Fruit fly (Drosophila melanogaster) whole organism, embryonic: ENCODE results near the gene CG11839.

Experiments used
- BEAF-32 ChIP-seq: fragments of 200-800 bp; sonication (Bioruptor generic); optimal IDR thresholded peaks from 3 replicates; lab custom pipeline; 2017; ENCODE audit warnings: missing biosample characterization, missing genetic modification characterization, mild to moderate bottlenecking, moderate library complexity, missing genetic modification reagents
- CG10267 ChIP-seq: fragments of 200-800 bp; sonication (Bioruptor generic); optimal IDR thresholded peaks from 2 replicates; lab custom pipeline; 2018; ENCODE audit warnings: missing biosample characterization, mild to moderate bottlenecking, missing genetic modification characterization, moderate library complexity
- CG11093 ChIP-seq: fragments of 200-800 bp; sonication (Bioruptor generic); IDR thresholded peaks from 3 replicates; pipeline ENCODE4 v1.3.6; 2022; ENCODE audit warnings: missing biosample characterization, missing genetic modification characterization
- CG13287 ChIP-seq: fragments of 200-800 bp; sonication (Bioruptor generic); IDR thresholded peaks from 2 replicates; pipeline ENCODE4 v1.3.6; 2022; ENCODE audit warnings: missing biosample characterization, missing genetic modification characterization; ENCODE audit not compliant: partially characterized antibody
- CG14710 ChIP-seq: fragments of 200-800 bp; sonication (Bioruptor generic); optimal IDR thresholded peaks from 3 replicates; lab custom pipeline; 2019; ENCODE audit warnings: missing biosample characterization, mild to moderate bottlenecking, missing genetic modification characterization, moderate library complexity
- CG1603 ChIP-seq: fragments of 200-800 bp; sonication (Bioruptor generic); optimal IDR thresholded peaks from 2 replicates; lab custom pipeline; 2019; ENCODE audit warnings: missing biosample characterization, mild to moderate bottlenecking, missing genetic modification characterization, moderate library complexity
- CG2120 ChIP-seq: fragments of 200-800 bp; sonication (Bioruptor generic); optimal IDR thresholded peaks from 3 replicates; lab custom pipeline; 2016; ENCODE audit warnings: missing biosample characterization, missing genetic modification characterization
- CG30020 ChIP-seq: fragments of 200-800 bp; optimal IDR thresholded peaks from 2 replicates; lab custom pipeline; 2019; ENCODE audit warnings: missing biosample characterization, mild to moderate bottlenecking, missing genetic modification characterization, moderate library complexity
- CG32772 ChIP-seq: fragments of 200-800 bp; sonication (Bioruptor generic); IDR thresholded peaks from 2 replicates; pipeline ENCODE4 v1.3.6; 2022; ENCODE audit warnings: missing biosample characterization, missing genetic modification characterization
- CG3281 ChIP-seq: fragments of 200-800 bp; sonication (Bioruptor generic); optimal IDR thresholded peaks from 3 replicates; lab custom pipeline; 2017; ENCODE audit warnings: missing biosample characterization, mild to moderate bottlenecking, missing genetic modification characterization
- CG33213 ChIP-seq: fragments of 200-800 bp; sonication (Bioruptor generic); optimal IDR thresholded peaks from 3 replicates; lab custom pipeline; 2016; ENCODE audit warnings: missing biosample characterization, missing genetic modification characterization
- CG3847 ChIP-seq: fragments of 200-800 bp; sonication (Bioruptor generic); IDR thresholded peaks from 2 replicates; pipeline ENCODE4 v1.3.6; 2022; ENCODE audit warnings: missing biosample characterization, missing genetic modification characterization
- CG3995 ChIP-seq: fragments of 200-800 bp; sonication (Bioruptor generic); optimal IDR thresholded peaks from 3 replicates; lab custom pipeline; 2016; ENCODE audit warnings: missing biosample characterization, missing genetic modification characterization
- CG9797 ChIP-seq: fragments of 200-800 bp; sonication (Bioruptor generic); optimal IDR thresholded peaks from 3 replicates; lab custom pipeline; 2018; ENCODE audit warnings: missing biosample characterization, mild to moderate bottlenecking, missing genetic modification characterization
- Dp ChIP-seq: fragments of 200-800 bp; sonication (Bioruptor generic); optimal IDR thresholded peaks from 2 replicates; lab custom pipeline; 2018; ENCODE audit warnings: missing biosample characterization, mild to moderate bottlenecking, missing genetic modification characterization, moderate library complexity
- Dref ChIP-seq: fragments of 200-800 bp; sonication (Bioruptor generic); IDR thresholded peaks from 2 replicates; pipeline ENCODE4 v1.3.6; 2022; ENCODE audit warnings: missing biosample characterization, missing genetic modification characterization
- Eip74EF ChIP-seq, 2 experiments: fragments of 200-800 bp in 1 of 2; fragments of >200 bp in 1 of 2; sonication (Bioruptor generic) in 1 of 2; optimal IDR thresholded peaks; 2 replicates each; lab custom pipeline; 2017 to 2019; ENCODE audit warnings: missing biosample characterization in 2 of 2, missing genetic modification characterization in 2 of 2, mild to moderate bottlenecking in 1 of 2, moderate library complexity in 1 of 2
- Ets97D ChIP-seq: fragments of 200-800 bp; sonication (Bioruptor generic); optimal IDR thresholded peaks from 3 replicates; lab custom pipeline; 2016; ENCODE audit warnings: missing biosample characterization, missing genetic modification characterization
- Gsc ChIP-seq: fragments of 200-800 bp; sonication (Bioruptor generic); IDR thresholded peaks from 2 replicates; pipeline ENCODE4 v1.3.6; 2022; ENCODE audit warnings: missing biosample characterization, missing genetic modification characterization
- HmgZ ChIP-seq: fragments of 200-800 bp; sonication (Bioruptor generic); optimal IDR thresholded peaks from 2 replicates; lab custom pipeline; 2018; ENCODE audit warnings: missing biosample characterization, mild to moderate bottlenecking, missing genetic modification characterization
- Hr3 ChIP-seq: fragments of 200-800 bp; sonication (Bioruptor generic); optimal IDR thresholded peaks from 3 replicates; lab custom pipeline; 2016; ENCODE audit warnings: missing biosample characterization, missing genetic modification characterization
- MBD-R2 ChIP-seq: fragments of 200-800 bp; sonication (Bioruptor generic); IDR thresholded peaks from 2 replicates; pipeline ENCODE4 v1.3.6; 2022; ENCODE audit warnings: missing biosample characterization, missing genetic modification characterization
- MESR4 ChIP-seq: fragments of 200-800 bp; sonication (Bioruptor generic); optimal IDR thresholded peaks from 2 replicates; lab custom pipeline; 2018; ENCODE audit warnings: missing biosample characterization, mild to moderate bottlenecking, missing genetic modification characterization, moderate library complexity
- Meics ChIP-seq: fragments of 200-800 bp; sonication (Bioruptor generic); optimal IDR thresholded peaks from 2 replicates; lab custom pipeline; 2017; ENCODE audit warnings: missing biosample characterization, mild to moderate bottlenecking, missing genetic modification characterization
- Myb ChIP-seq: fragments of 200-800 bp; sonication (Bioruptor generic); optimal IDR thresholded peaks from 2 replicates; lab custom pipeline; 2016; ENCODE audit warnings: missing biosample characterization, missing genetic modification characterization
- NC2α ChIP-seq: fragments of 200-800 bp; sonication (Bioruptor generic); optimal IDR thresholded peaks from 2 replicates; lab custom pipeline; 2016; ENCODE audit warnings: missing biosample characterization, missing genetic modification characterization
- Pdp1 ChIP-seq, 2 experiments: fragments of 200-800 bp; sonication (Bioruptor generic); optimal IDR thresholded peaks; 3 replicates each; lab custom pipeline; 2016; ENCODE audit warnings: missing biosample characterization in 2 of 2, missing genetic modification characterization in 2 of 2, mild to moderate bottlenecking in 1 of 2, moderate library complexity in 1 of 2
- Ptx1 ChIP-seq: fragments of 200-800 bp; sonication (Bioruptor generic); IDR thresholded peaks from 2 replicates; pipeline ENCODE4 v1.3.6; 2022; ENCODE audit warnings: missing biosample characterization, missing genetic modification characterization
- Scr ChIP-seq: fragments of 200-800 bp; sonication (Bioruptor generic); IDR thresholded peaks from 2 replicates; pipeline ENCODE4 v1.3.6; 2022; ENCODE audit warnings: missing biosample characterization, missing genetic modification characterization; ENCODE audit not compliant: partially characterized antibody
- Usf ChIP-seq: fragments of 200-800 bp; sonication (Bioruptor generic); optimal IDR thresholded peaks from 2 replicates; lab custom pipeline; 2017; ENCODE audit warnings: missing genotype, missing biosample characterization, missing genetic modification characterization
- Vsx1 ChIP-seq: fragments of 200-800 bp; sonication (Bioruptor generic); optimal IDR thresholded peaks from 2 replicates; lab custom pipeline; 2017; ENCODE audit warnings: missing biosample characterization, mild to moderate bottlenecking, missing genetic modification characterization, missing genetic modification reagents
- ac ChIP-seq: fragments of 200-800 bp; sonication (Bioruptor generic); optimal IDR thresholded peaks from 3 replicates; lab custom pipeline; 2017; ENCODE audit warnings: missing biosample characterization, mild to moderate bottlenecking, missing genetic modification characterization
- amos ChIP-seq: fragments of 200-800 bp; sonication (Bioruptor generic); IDR thresholded peaks from 2 replicates; pipeline ENCODE4 v1.3.6; 2022; ENCODE audit warnings: missing biosample characterization, missing genetic modification characterization; ENCODE audit not compliant: partially characterized antibody
- bigmax ChIP-seq: fragments of 200-800 bp; sonication (Bioruptor generic); optimal IDR thresholded peaks from 2 replicates; lab custom pipeline; 2018; ENCODE audit warnings: missing biosample characterization, mild to moderate bottlenecking, missing genetic modification characterization
- cg ChIP-seq: fragments of 200-800 bp; sonication (Bioruptor generic); optimal IDR thresholded peaks from 3 replicates; lab custom pipeline; 2019; ENCODE audit warnings: missing biosample characterization, mild to moderate bottlenecking, missing genetic modification characterization, moderate library complexity
- da ChIP-seq: fragments of 200-800 bp; sonication (Bioruptor generic); optimal IDR thresholded peaks from 2 replicates; lab custom pipeline; 2016; ENCODE audit warnings: missing biosample characterization, missing genetic modification characterization
- exex ChIP-seq: fragments of 200-800 bp; sonication (Bioruptor generic); optimal IDR thresholded peaks from 4 replicates; lab custom pipeline; 2018; ENCODE audit warnings: missing biosample characterization, mild to moderate bottlenecking, missing genetic modification characterization, moderate library complexity
- gfzf ChIP-seq: fragments of 200-800 bp; sonication (Bioruptor generic); optimal IDR thresholded peaks from 2 replicates; lab custom pipeline; 2016; ENCODE audit warnings: missing biosample characterization, mild to moderate bottlenecking, missing genetic modification characterization, moderate library complexity
- grau ChIP-seq: fragments of 200-800 bp; optimal IDR thresholded peaks from 3 replicates; lab custom pipeline; 2019; ENCODE audit warnings: missing biosample characterization, mild to moderate bottlenecking, missing genetic modification characterization, moderate library complexity
- nau ChIP-seq: fragments of 200-800 bp; sonication (Bioruptor generic); optimal IDR thresholded peaks from 3 replicates; lab custom pipeline; 2017; ENCODE audit warnings: missing biosample characterization, mild to moderate bottlenecking, missing genetic modification characterization, missing genetic modification reagents
- nerfin-1 ChIP-seq: fragments of 200-800 bp; sonication (Bioruptor generic); optimal IDR thresholded peaks from 3 replicates; lab custom pipeline; 2019; ENCODE audit warnings: missing biosample characterization, mild to moderate bottlenecking, missing genetic modification characterization, moderate library complexity
- oc ChIP-seq: fragments of 200-800 bp; sonication (Bioruptor generic); optimal IDR thresholded peaks from 2 replicates; lab custom pipeline; 2018; ENCODE audit warnings: missing biosample characterization, mild to moderate bottlenecking, missing genetic modification characterization, moderate library complexity
- pho ChIP-seq: fragments of 200-800 bp; sonication (Bioruptor generic); optimal IDR thresholded peaks from 2 replicates; lab custom pipeline; 2016; ENCODE audit warnings: missing biosample characterization, missing genetic modification characterization
- phol ChIP-seq: fragments of 200-800 bp; sonication (Bioruptor generic); optimal IDR thresholded peaks from 3 replicates; lab custom pipeline; 2018; ENCODE audit warnings: missing biosample characterization, mild to moderate bottlenecking, missing genetic modification characterization, moderate library complexity
- pzg ChIP-seq: fragments of 200-800 bp; sonication (Bioruptor generic); optimal IDR thresholded peaks from 3 replicates; lab custom pipeline; 2018; ENCODE audit warnings: missing biosample characterization, mild to moderate bottlenecking, missing genetic modification characterization, moderate library complexity
- sna ChIP-seq: fragments of 200-800 bp; sonication (Bioruptor generic); IDR thresholded peaks from 2 replicates; pipeline ENCODE4 v1.3.6; 2022; ENCODE audit warnings: missing biosample characterization, missing genetic modification characterization; ENCODE audit not compliant: partially characterized antibody
- sug ChIP-seq: fragments of 200-800 bp; optimal IDR thresholded peaks from 2 replicates; lab custom pipeline; 2019; ENCODE audit warnings: missing biosample characterization, mild to moderate bottlenecking, missing genetic modification characterization, moderate library complexity
- trem ChIP-seq: fragments of 200-800 bp; optimal IDR thresholded peaks from 3 replicates; lab custom pipeline; 2019; ENCODE audit warnings: missing biosample characterization, mild to moderate bottlenecking, missing genetic modification characterization, moderate library complexity

Gene CG11839

dm6 chr3R:25044816-25045551 is 24.7 kb upstream of the CG11839 start, which contains the start of gene 5PtaseI (continued):
- TF ChIP-seq CG14710 (tag; lab: Kevin White, UChicago) = peak; percentile 19
- TF ChIP-seq sug = peak; percentile 50
- TF ChIP-seq trem (tag; lab: Kevin White, UChicago) = peak; percentile 3
- peak; percentile 33 for TF ChIP-seq CG1603 (tag; lab: Kevin White, UChicago)
- no peak for TF ChIP-seq pho
- TF ChIP-seq exex (tag; lab: Kevin White, UChicago) = peak; percentile 50
- peak; percentile 86 for TF ChIP-seq CG3995 (GFP tag; lab: Kevin White, UChicago)
- no peak for TF ChIP-seq Gsc (GFP tag; lab: Robert Waterston, UW)
- TF ChIP-seq phol (tag; lab: Kevin White, UChicago) = peak; percentile 30
- TF ChIP-seq Pdp1 (GFP tag; optimal IDR thresholded peaks at IDR 0.05; lab: Kevin White, UChicago) = no peak
- no peak for TF ChIP-seq bigmax
- TF ChIP-seq Vsx1 = peak; percentile 70
- TF ChIP-seq CG11093 (GFP tag; lab: Robert Waterston, UW) = no peak
- TF ChIP-seq Dref (GFP tag; lab: Robert Waterston, UW) = peak; percentile 32; the same call in 1 of the 2 replicates
- no peak for TF ChIP-seq CG2120 (GFP tag; lab: Kevin White, UChicago)
- peak; percentile 63 for TF ChIP-seq MBD-R2
- peak; percentile 45 for TF ChIP-seq pzg (GFP tag; lab: Kevin White, UChicago)
- TF ChIP-seq Myb (GFP tag; lab: Kevin White, UChicago) = peak; percentile 91
- peak; percentile 81 for TF ChIP-seq Ets97D (GFP tag; lab: Kevin White, UChicago)
- no peak for TF ChIP-seq CG33213
- TF ChIP-seq Hr3 (GFP tag; lab: Kevin White, UChicago) = peak; percentile 86
- TF ChIP-seq Dp (GFP tag; lab: Kevin White, UChicago) = peak; percentile 65
- no peak for TF ChIP-seq CG32772 (GFP tag; lab: Robert Waterston, UW)
- peak; percentile 50; the same call in 1 of the 2 replicates for TF ChIP-seq CG13287 (GFP tag; lab: Robert Waterston, UW)
- peak; percentile 9 for TF ChIP-seq CG10267 (tag; lab: Kevin White, UChicago)
- TF ChIP-seq Meics (GFP tag; lab: Kevin White, UChicago) = no peak
- TF ChIP-seq CG3847 (GFP tag; lab: Robert Waterston, UW) = no peak
- TF ChIP-seq NC2α (GFP tag; lab: Kevin White, UChicago) = no peak
- peak; percentile 28 for TF ChIP-seq HmgZ (tag; lab: Kevin White, UChicago)
- peak; percentile 72 for TF ChIP-seq MESR4 (GFP tag; lab: Kevin White, UChicago)
- peak; percentile 23 for TF ChIP-seq CG30020 (tag; lab: Kevin White, UChicago)
- peak; percentile 57 for TF ChIP-seq CG9797
- TF ChIP-seq sna = peak; percentile 27; the same call in 1 of the 2 replicates
- peak in 1 of 2 experiments; percentile 52 for TF ChIP-seq Eip74EF (GFP tag; optimal IDR thresholded peaks at IDR 0.05; lab: Kevin White, UChicago)
- TF ChIP-seq amos (GFP tag; lab: Robert Waterston, UW) = no peak; the same call in 1 of the 2 replicates
- no peak for TF ChIP-seq oc
- TF ChIP-seq CG3281 (GFP tag; lab: Kevin White, UChicago) = peak; percentile 8
- no peak for TF ChIP-seq ac (GFP tag; lab: Kevin White, UChicago)
- peak; percentile 8 for TF ChIP-seq grau
- no peak for TF ChIP-seq Ptx1
- peak; percentile 28; the same call in 1 of the 2 replicates for TF ChIP-seq Scr (GFP tag; lab: Robert Waterston, UW)
- TF ChIP-seq cg (GFP tag; lab: Kevin White, UChicago) = peak; percentile 57
- TF ChIP-seq nau (GFP tag; lab: Kevin White, UChicago) = no peak
- peak; percentile 34 for TF ChIP-seq BEAF-32 (GFP tag; lab: Kevin White, UChicago)
- TF ChIP-seq nerfin-1 (tag; lab: Kevin White, UChicago) = no peak
- no peak for TF ChIP-seq da (GFP tag; lab: Kevin White, UChicago)
- peak; percentile 73 for TF ChIP-seq gfzf (GFP tag; lab: Kevin White, UChicago)
- no peak for TF ChIP-seq Usf (GFP tag; lab: Kevin White, UChicago)
